Fruit fly (Drosophila melanogaster) whole organism, pupa: ENCODE data around the gene CG13875.

ENCODE experiments used
- CG10348 ChIP-seq: fragments of 200-800 bp; sonication (Bioruptor generic); IDR thresholded peaks from 2 replicates; pipeline ENCODE4 v1.3.6; 2022; ENCODE audit warnings: missing biosample characterization, missing genetic modification characterization
- CG12605 ChIP-seq: fragments of 200-800 bp; sonication (Bioruptor generic); IDR thresholded peaks from 2 replicates; pipeline ENCODE4 v1.3.6; 2022; ENCODE audit warnings: missing biosample characterization, missing genetic modification characterization
- CG13204 ChIP-seq: fragments of 200-800 bp; sonication (Bioruptor generic); optimal IDR thresholded peaks from 2 replicates; lab custom pipeline; 2018; ENCODE audit warnings: missing biosample characterization, mild to moderate bottlenecking, missing genetic modification characterization, moderate library complexity
- CG15710 ChIP-seq: fragments of 200-800 bp; sonication (Bioruptor generic); optimal IDR thresholded peaks from 2 replicates; lab custom pipeline; 2018; ENCODE audit warnings: missing biosample characterization, mild to moderate bottlenecking, missing genetic modification characterization, moderate library complexity
- CG32121 ChIP-seq: fragments of 200-800 bp; sonication (Bioruptor generic); IDR thresholded peaks from 2 replicates; pipeline ENCODE4 v1.3.6; 2022; ENCODE audit warnings: missing biosample characterization, missing genetic modification characterization
- CG4496 ChIP-seq: fragments of 200-800 bp; sonication (Bioruptor generic); IDR thresholded peaks from 3 replicates; pipeline ENCODE4 v1.3.6; 2022; ENCODE audit warnings: missing biosample characterization, missing genetic modification characterization
- CG8301 ChIP-seq: fragments of 200-800 bp; sonication (Bioruptor generic); optimal IDR thresholded peaks from 2 replicates; lab custom pipeline; 2018; ENCODE audit warnings: missing biosample characterization, mild to moderate bottlenecking, missing genetic modification characterization
- CG9948 ChIP-seq: fragments of 200-800 bp; sonication (Bioruptor generic); optimal IDR thresholded peaks from 2 replicates; lab custom pipeline; 2018; ENCODE audit warnings: missing biosample characterization, mild to moderate bottlenecking, missing genetic modification characterization, moderate library complexity
- D1 ChIP-seq: fragments of 200-800 bp; sonication (Bioruptor generic); optimal IDR thresholded peaks from 2 replicates; lab custom pipeline; 2018; ENCODE audit warnings: missing biosample characterization, mild to moderate bottlenecking, missing genetic modification characterization, moderate library complexity
- EcR ChIP-seq: fragments of 200-800 bp; sonication (Bioruptor generic); optimal IDR thresholded peaks from 3 replicates; lab custom pipeline; 2019; ENCODE audit warnings: missing biosample characterization, missing genetic modification characterization, mild to moderate bottlenecking, moderate library complexity, missing genetic modification reagents
- Ets98B ChIP-seq: fragments of 200-800 bp; sonication (Bioruptor generic); IDR thresholded peaks from 2 replicates; pipeline ENCODE4 v1.3.6; 2022; ENCODE audit warnings: missing biosample characterization, missing genetic modification characterization
- Pif1B ChIP-seq: fragments of 200-800 bp; sonication (Bioruptor generic); optimal IDR thresholded peaks from 3 replicates; lab custom pipeline; 2016; ENCODE audit warnings: missing biosample characterization, missing genetic modification characterization
- rn ChIP-seq: fragments of 200-800 bp; sonication (Bioruptor generic); IDR thresholded peaks from 2 replicates; pipeline ENCODE4 v1.3.6; 2022; ENCODE audit warnings: missing biosample characterization, missing genetic modification characterization

- peak; percentile 53 for TF ChIP-seq CG9948 (tag; lab: Kevin White, UChicago)
- TF ChIP-seq EcR (GFP tag; lab: Kevin White, UChicago) = no peak
- no peak for TF ChIP-seq CG12605
- TF ChIP-seq D1 (tag; lab: Kevin White, UChicago) = no peak
- no peak for TF ChIP-seq CG10348 (GFP tag; lab: Robert Waterston, UW)
- no peak for TF ChIP-seq CG8301 (tag; lab: Kevin White, UChicago)
- TF ChIP-seq rn (GFP tag; lab: Robert Waterston, UW) = peak; percentile 58
- no peak for TF ChIP-seq Pif1B (GFP tag; lab: Kevin White, UChicago)
- peak; percentile 64; the same call in 1 of the 3 replicates for TF ChIP-seq CG4496 (GFP tag; lab: Robert Waterston, UW)
- TF ChIP-seq CG13204 (GFP tag; lab: Kevin White, UChicago) = no peak
- peak; percentile 36; the same call in 1 of the 2 replicates for TF ChIP-seq Ets98B (GFP tag; lab: Robert Waterston, UW)
- no peak for TF ChIP-seq CG32121 (GFP tag; lab: Robert Waterston, UW)
- peak; percentile 61 for TF ChIP-seq CG15710 (tag; lab: Kevin White, UChicago)
Measured at dm6 chr3L:199754-200596, 20.3 kb downstream of the CG13875 start, which contains the start of the genes rno and mri.
